Worm (Caenorhabditis elegans): ENCODE measurements around the gene W05E10.2.

DNA sequence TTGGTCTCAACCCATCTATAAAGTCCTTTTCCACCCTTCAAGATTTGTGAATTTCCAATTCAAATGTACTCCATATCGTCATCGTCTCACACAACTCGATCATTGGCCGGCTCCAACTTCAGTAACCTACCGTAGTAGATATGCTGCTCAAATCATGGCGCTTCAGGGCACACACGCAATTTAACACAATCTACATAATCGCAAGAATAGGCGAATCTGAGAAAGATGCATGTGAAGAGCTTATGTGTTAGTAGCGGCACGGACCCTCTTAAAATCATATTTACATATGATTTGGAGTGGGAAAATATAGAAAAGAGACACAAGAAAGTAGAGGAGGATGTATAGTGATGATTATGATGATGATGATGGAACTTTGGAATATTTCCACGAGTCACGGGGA lies 24.8 kb downstream of the W05E10.2 start:
- TF ChIP-seq sox-4 (tag; optimal IDR thresholded peaks at IDR 0.05) (no peak), ceh-34 (tag; optimal IDR thresholded peaks at IDR 0.05) (no peak), elt-4 (tag; optimal IDR thresholded peaks at IDR 0.05) (no peak), pha-4 (tag; optimal IDR thresholded peaks at IDR 0.05) (no peak), pqm-1 (tag; optimal IDR thresholded peaks at IDR 0.05) (no peak), pros-1 (tag; optimal IDR thresholded peaks at IDR 0.05) (no peak), tbx-7 (tag; optimal IDR thresholded peaks at IDR 0.05) (no peak), dmd-4 (tag; optimal IDR thresholded peaks at IDR 0.05; ENCODE audit: borderline replicate concordance) (no peak), lin-11 (tag; optimal IDR thresholded peaks at IDR 0.05) (no peak), hlh-6 (tag; optimal IDR thresholded peaks at IDR 0.05) (no peak), tbx-2 (tag; optimal IDR thresholded peaks at IDR 0.05) (no peak), unc-86 (tag; optimal IDR thresholded peaks at IDR 0.05) (no peak), elt-2 (tag; optimal IDR thresholded peaks at IDR 0.05) (no peak), ceh-30 (tag; optimal IDR thresholded peaks at IDR 0.05) (no peak)

Measured in whole organism, late embryonic.